Fruit fly (Drosophila melanogaster) whole organism, prepupa: ENCODE data around the gene TwdlX.
A peak's percentile ranks its signal among the peaks of the same experiment; 100 is the strongest.

ENCODE experiments used
- CG10631 ChIP-seq: fragments of 200-800 bp; sonication (Bioruptor generic); optimal IDR thresholded peaks from 2 replicates; lab custom pipeline; 2016; ENCODE audit warnings: missing biosample characterization, missing genetic modification characterization
- CG10669 ChIP-seq: fragments of 200-800 bp; sonication (Bioruptor generic); optimal IDR thresholded peaks from 3 replicates; lab custom pipeline; 2018; ENCODE audit warnings: missing biosample characterization, mild to moderate bottlenecking, missing genetic modification characterization, moderate library complexity
- CG11294 ChIP-seq: fragments of 200-800 bp; sonication (Bioruptor generic); IDR thresholded peaks from 2 replicates; pipeline ENCODE4 v1.3.6; 2022; ENCODE audit warnings: missing biosample characterization, missing genetic modification characterization
- CG15336 ChIP-seq: fragments of 200-800 bp; sonication (Bioruptor generic); IDR thresholded peaks from 2 replicates; pipeline ENCODE4 v1.3.6; 2022; ENCODE audit warnings: missing biosample characterization, missing genetic modification characterization
- CG1621 ChIP-seq: fragments of 200-800 bp; sonication (Bioruptor generic); optimal IDR thresholded peaks from 3 replicates; lab custom pipeline; 2018; ENCODE audit warnings: missing biosample characterization, mild to moderate bottlenecking, missing genetic modification characterization
- CG16779 ChIP-seq: fragments of 200-800 bp; sonication (Bioruptor generic); optimal IDR thresholded peaks from 3 replicates; lab custom pipeline; 2017; ENCODE audit warnings: missing biosample characterization, mild to moderate bottlenecking, missing genetic modification characterization
- CG3032 ChIP-seq: fragments of 200-800 bp; optimal IDR thresholded peaks from 2 replicates; lab custom pipeline; 2019; ENCODE audit warnings: missing biosample characterization, mild to moderate bottlenecking, missing genetic modification characterization, moderate library complexity
- CG34406 ChIP-seq: fragments of 200-800 bp; sonication (Bioruptor generic); optimal IDR thresholded peaks from 3 replicates; lab custom pipeline; 2016; ENCODE audit warnings: missing biosample characterization, missing genetic modification characterization
- CG3919 ChIP-seq: fragments of 200-800 bp; sonication (Bioruptor generic); optimal IDR thresholded peaks from 3 replicates; lab custom pipeline; 2016; ENCODE audit warnings: missing biosample characterization, missing genetic modification characterization
- CG6163 ChIP-seq: fragments of 200-800 bp; sonication (Bioruptor generic); IDR thresholded peaks from 3 replicates; pipeline ENCODE4 v1.3.6; 2022; ENCODE audit warnings: missing biosample characterization, missing genetic modification characterization
- CG6276 ChIP-seq: fragments of 200-800 bp; sonication (Bioruptor generic); optimal IDR thresholded peaks from 2 replicates; lab custom pipeline; 2017; ENCODE audit warnings: missing biosample characterization, mild to moderate bottlenecking, missing genetic modification characterization
- CG6854 ChIP-seq: fragments of 200-800 bp; sonication (Bioruptor generic); optimal IDR thresholded peaks from 2 replicates; lab custom pipeline; 2017; ENCODE audit warnings: missing biosample characterization, mild to moderate bottlenecking, missing genetic modification characterization
- CG7368 ChIP-seq: fragments of 200-800 bp; sonication (Bioruptor generic); optimal IDR thresholded peaks from 3 replicates; lab custom pipeline; 2016; ENCODE audit warnings: missing biosample characterization, missing genetic modification characterization
- CG8119 ChIP-seq: fragments of 200-800 bp; sonication (Bioruptor generic); IDR thresholded peaks from 3 replicates; pipeline ENCODE4 v1.3.6; 2022; ENCODE audit warnings: missing biosample characterization, missing genetic modification characterization
- CG8632 ChIP-seq: fragments of 200-800 bp; sonication (Bioruptor generic); optimal IDR thresholded peaks from 3 replicates; lab custom pipeline; 2016; ENCODE audit warnings: missing biosample characterization, missing genetic modification characterization
- CG9139 ChIP-seq: fragments of 200-800 bp; sonication (Bioruptor generic); optimal IDR thresholded peaks from 3 replicates; lab custom pipeline; 2017; ENCODE audit warnings: missing biosample characterization, mild to moderate bottlenecking, missing genetic modification characterization
- Eip78C ChIP-seq: fragments of 200-800 bp; sonication (Bioruptor generic); peaks from one replicate; lab custom pipeline; 2016; ENCODE audit warnings: missing biosample characterization, missing genetic modification characterization
- Hr38 ChIP-seq: sonication (Bioruptor generic); optimal IDR thresholded peaks from 2 replicates; lab custom pipeline; 2016; ENCODE audit warnings: missing biosample characterization, missing genetic modification characterization
- Hr4 ChIP-seq: fragments of 200-800 bp; sonication (Bioruptor generic); optimal IDR thresholded peaks from 3 replicates; lab custom pipeline; 2016; ENCODE audit warnings: missing biosample characterization, missing genetic modification characterization
- Lpt ChIP-seq: fragments of 200-800 bp; sonication (Bioruptor generic); optimal IDR thresholded peaks from 3 replicates; lab custom pipeline; 2016; ENCODE audit warnings: missing biosample characterization, missing genetic modification characterization
- Met ChIP-seq: fragments of 200-800 bp; sonication (Bioruptor generic); optimal IDR thresholded peaks from 3 replicates; lab custom pipeline; 2016; ENCODE audit warnings: missing biosample characterization, missing genetic modification characterization
- OdsH ChIP-seq: fragments of 200-800 bp; sonication (Bioruptor generic); optimal IDR thresholded peaks from 3 replicates; lab custom pipeline; 2016; ENCODE audit warnings: missing biosample characterization, missing genetic modification characterization
- Sox102F ChIP-seq: fragments of 200-800 bp; sonication (Bioruptor generic); optimal IDR thresholded peaks from 2 replicates; lab custom pipeline; 2016; ENCODE audit warnings: missing biosample characterization, mild to moderate bottlenecking, missing genetic modification characterization
- Sox14 ChIP-seq: fragments of 200-800 bp; sonication (Bioruptor generic); optimal IDR thresholded peaks from 3 replicates; lab custom pipeline; 2016; ENCODE audit warnings: missing biosample characterization, missing genetic modification characterization
- Sox15 ChIP-seq: fragments of 200-800 bp; sonication (Bioruptor generic); optimal IDR thresholded peaks from 3 replicates; lab custom pipeline; 2016; ENCODE audit warnings: missing biosample characterization, missing genetic modification characterization
- achi ChIP-seq: fragments of 200-800 bp; sonication (Bioruptor generic); optimal IDR thresholded peaks from 3 replicates; lab custom pipeline; 2016; ENCODE audit warnings: missing biosample characterization, missing genetic modification characterization
- dac ChIP-seq: fragments of 200-800 bp; sonication (Bioruptor generic); optimal IDR thresholded peaks from 2 replicates; lab custom pipeline; 2017; ENCODE audit warnings: missing biosample characterization, mild to moderate bottlenecking, missing genetic modification characterization
- dsx ChIP-seq: fragments of 200-800 bp; optimal IDR thresholded peaks from 3 replicates; lab custom pipeline; 2019; ENCODE audit warnings: missing biosample characterization, mild to moderate bottlenecking, missing genetic modification characterization, moderate library complexity; ENCODE audit not compliant: poor library complexity, severe bottlenecking
- eg ChIP-seq: fragments of 200-800 bp; sonication (Bioruptor generic); IDR thresholded peaks from 3 replicates; pipeline ENCODE4 v1.3.6; 2022; ENCODE audit warnings: missing biosample characterization, missing genetic modification characterization
- fkh ChIP-seq: fragments of 200-800 bp; sonication (Bioruptor generic); optimal IDR thresholded peaks from 3 replicates; lab custom pipeline; 2017; ENCODE audit warnings: missing biosample characterization, mild to moderate bottlenecking, missing genetic modification characterization, moderate library complexity
- net ChIP-seq: fragments of 200-800 bp; sonication (Bioruptor generic); optimal IDR thresholded peaks from 3 replicates; lab custom pipeline; 2016; ENCODE audit warnings: missing biosample characterization, missing genetic modification characterization
- pdm3 ChIP-seq: fragments of 200-800 bp; sonication (Bioruptor generic); optimal IDR thresholded peaks from 3 replicates; lab custom pipeline; 2016; ENCODE audit warnings: missing biosample characterization, missing genetic modification characterization
- spab ChIP-seq: fragments of 200-800 bp; sonication (Bioruptor generic); optimal IDR thresholded peaks from 2 replicates; lab custom pipeline; 2017; ENCODE audit warnings: missing biosample characterization, mild to moderate bottlenecking, missing genetic modification characterization, missing genetic modification reagents
- ss ChIP-seq, 2 experiments: fragments of 200-800 bp; sonication (Bioruptor generic); optimal IDR thresholded peaks; 2 replicates in 1 of 2; 3 replicates in 1 of 2; lab custom pipeline; 2017 to 2018; ENCODE audit warnings: mild to moderate bottlenecking in 2 of 2, missing biosample characterization in 2 of 2, missing genetic modification characterization in 2 of 2, moderate library complexity in 1 of 2
- svp ChIP-seq: fragments of 200-800 bp; sonication (Bioruptor generic); peaks from one replicate; lab custom pipeline; 2016; ENCODE audit warnings: missing biosample characterization, missing genetic modification characterization
- vri ChIP-seq: fragments of 200-800 bp; sonication (Bioruptor generic); optimal IDR thresholded peaks from 3 replicates; lab custom pipeline; 2016; ENCODE audit warnings: missing biosample characterization, mild to moderate bottlenecking, missing genetic modification characterization

The TwdlX gene

dm6 chrX:16706774-16707173 is 24.1 kb upstream of the TwdlX start, which contains the start of gene CG9672:
Gene CG9672, minus strand, starts transcription at chrX:16706874.
- no peak for TF ChIP-seq OdsH (GFP tag; lab: Kevin White, UChicago)
- TF ChIP-seq Sox15 (GFP tag; lab: Kevin White, UChicago) = no peak
- TF ChIP-seq CG3032 (tag; lab: Kevin White, UChicago) = no peak

dm6 chrX:16711003-16711402 is 19.9 kb upstream of the TwdlX start, which contains the start of gene CG13008:
Gene CG13008, plus strand, starts transcription at chrX:16711303.
- TF ChIP-seq pdm3 (GFP tag; lab: Kevin White, UChicago) (no peak), dac (GFP tag; lab: Kevin White, UChicago) (no peak), Sox14 (GFP tag; lab: Kevin White, UChicago) (no peak), CG6163 (GFP tag; lab: Robert Waterston, UW) (no peak), Met (GFP tag; lab: Kevin White, UChicago) (no peak), CG9139 (no peak), CG8632 (GFP tag; lab: Kevin White, UChicago) (no peak), ss (GFP tag; optimal IDR thresholded peaks at IDR 0.05; lab: Kevin White, UChicago) (no peak), Sox15 (GFP tag; lab: Kevin White, UChicago) (no peak), spab (no peak), Hr4 (GFP tag; lab: Kevin White, UChicago) (no peak), CG15336 (GFP tag; lab: Robert Waterston, UW) (no peak), CG6276 (GFP tag; lab: Kevin White, UChicago) (no peak), CG10669 (GFP tag; lab: Kevin White, UChicago) (no peak), net (GFP tag; lab: Kevin White, UChicago) (no peak)

- TF ChIP-seq CG1621 (no peak), Sox14 (GFP tag; lab: Kevin White, UChicago) (no peak), svp (GFP tag; lab: Kevin White, UChicago) (peak; percentile 81), CG8119 (no peak), CG10631 (GFP tag; lab: Kevin White, UChicago) (no peak), Sox15 (GFP tag; lab: Kevin White, UChicago) (no peak), CG6854 (GFP tag; lab: Kevin White, UChicago) (no peak), vri (GFP tag; lab: Kevin White, UChicago) (peak; percentile 53)
Measured at dm6 chrX:16716649-16717048, 14.2 kb upstream of the TwdlX start.

- TF ChIP-seq Eip78C (GFP tag; lab: Kevin White, UChicago) (peak; percentile 53), CG6163 (GFP tag; lab: Robert Waterston, UW) (0 out of 3 replicates have a peak, but pooled peaks have one; percentile 31), CG1621 (no peak), svp (GFP tag; lab: Kevin White, UChicago) (peak; percentile 82), CG8119 (no peak)
- TF ChIP-seq, all 60 proteins: peak for 3
Measured at dm6 chrX:16718169-16718723, 12.6 kb upstream of the TwdlX start.

- peak; percentile 21 for TF ChIP-seq vri (GFP tag; lab: Kevin White, UChicago)
- TF ChIP-seq svp (GFP tag; lab: Kevin White, UChicago) = peak; percentile 64
- no peak for TF ChIP-seq CG1621
Measured at dm6 chrX:16721168-16721567, 9.7 kb upstream of the TwdlX start, which contains the start of the genes CG32572 and CG34325. Gene CG32572, plus strand, starts transcription at chrX:16721183. Gene CG34325, minus strand, starts transcription at chrX:16721411.

dm6 chrX:16723203-16724173 is 7.4 kb upstream of the TwdlX start:
- TF ChIP-seq Hr38 = no peak
- TF ChIP-seq CG3919 = peak; percentile 45
- TF ChIP-seq CG10631 (GFP tag; lab: Kevin White, UChicago) = peak; percentile 56
- TF ChIP-seq vri (GFP tag; lab: Kevin White, UChicago) = peak; percentile 84
- peak; percentile 57; the same call in 2 of the 3 replicates for TF ChIP-seq CG6163 (GFP tag; lab: Robert Waterston, UW)
- peak; percentile 74 for TF ChIP-seq Sox102F (GFP tag; lab: Kevin White, UChicago)
- TF ChIP-seq CG34406 (GFP tag; lab: Kevin White, UChicago) = peak; percentile 47
- TF ChIP-seq CG6854 (GFP tag; lab: Kevin White, UChicago) = peak; percentile 4
- peak; percentile 67 for TF ChIP-seq achi (GFP tag; lab: Kevin White, UChicago)
- TF ChIP-seq Eip78C (GFP tag; lab: Kevin White, UChicago) = peak; percentile 84
- peak; percentile 59 for TF ChIP-seq Sox14 (GFP tag; lab: Kevin White, UChicago)
- peak; percentile 5 for TF ChIP-seq Lpt
- TF ChIP-seq fkh (GFP tag; lab: Kevin White, UChicago) = peak; percentile 26
- TF ChIP-seq CG7368 (GFP tag; lab: Kevin White, UChicago) = no peak
- TF ChIP-seq CG11294 = peak; percentile 60; the same call in 1 of the 2 replicates
- TF ChIP-seq eg (GFP tag; lab: Robert Waterston, UW) = peak; percentile 72
- no peak for TF ChIP-seq CG16779
- no peak for TF ChIP-seq dsx (GFP tag; lab: Kevin White, UChicago)
- peak; percentile 79 for TF ChIP-seq pdm3 (GFP tag; lab: Kevin White, UChicago)
